Worm (Caenorhabditis elegans) whole organism, mixed stage, embryonic: ENCODE results near the gene asp-12.

ENCODE experiments used
- blmp-1 ChIP-seq: fragments of 150-350 bp; optimal IDR thresholded peaks from 2 replicates; lab custom pipeline; 2014; ENCODE audit warnings: missing biosample characterization, missing genetic modification characterization
- lin-32 ChIP-seq: fragments of 200-800 bp; sonication (Bioruptor generic); optimal IDR thresholded peaks from 2 replicates; lab custom pipeline; 2018; ENCODE audit warnings: mild to moderate bottlenecking, missing genetic modification characterization, missing compliant biosample characterization
- lsy-2 ChIP-seq: fragments of 150-350 bp; optimal IDR thresholded peaks from 2 replicates; lab custom pipeline; 2014; ENCODE audit warnings: missing biosample characterization, missing genetic modification characterization
- ztf-11 ChIP-seq: fragments of 150-350 bp; optimal IDR thresholded peaks from 2 replicates; lab custom pipeline; 2014; ENCODE audit warnings: missing biosample characterization, missing genetic modification characterization

DNA sequence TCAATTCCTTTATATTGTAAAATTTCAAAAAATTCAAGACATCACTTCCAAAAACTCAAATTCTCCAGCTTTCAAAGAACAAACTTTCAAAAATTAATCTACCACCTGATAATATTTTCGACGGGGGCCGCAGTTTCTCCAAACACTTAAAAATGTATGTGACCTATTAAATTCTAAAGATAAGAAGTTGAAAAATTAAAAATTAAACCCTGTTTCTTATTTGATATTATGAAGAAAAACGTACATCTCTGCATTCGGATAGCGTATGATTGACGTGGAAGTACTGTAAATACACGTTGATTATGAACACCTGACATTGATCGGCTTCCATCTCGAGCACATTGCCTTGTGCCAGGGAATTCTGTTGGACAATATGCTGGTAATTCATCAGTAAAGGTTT, 36.9 kb downstream of the asp-12 start:
- TF ChIP-seq lsy-2 (tag; lab: Kevin White, UChicago) = no peak
- no peak for TF ChIP-seq ztf-11 (tag; lab: Kevin White, UChicago)
- TF ChIP-seq blmp-1 (tag; lab: Kevin White, UChicago) = no peak
- no peak for TF ChIP-seq lin-32 (GFP tag; lab: Kevin White, UChicago)
